Fruit fly (Drosophila melanogaster) whole organism, embryonic: Measurements from ENCODE around the gene Irc.
A peak's percentile ranks its signal among the peaks of the same experiment; 100 is the strongest.

ENCODE experiments used
- Ada2b ChIP-seq: fragments of 200-800 bp; sonication (Bioruptor generic); IDR thresholded peaks from 2 replicates; pipeline ENCODE4 v1.3.6; 2022; ENCODE audit warnings: missing biosample characterization, missing genetic modification characterization
- Atf3 ChIP-seq: fragments of 200-800 bp; sonication (Bioruptor generic); optimal IDR thresholded peaks from 3 replicates; lab custom pipeline; 2016; ENCODE audit warnings: missing biosample characterization, missing genetic modification characterization
- Blimp-1 ChIP-seq: fragments of 200-800 bp; sonication (Bioruptor generic); optimal IDR thresholded peaks from 3 replicates; lab custom pipeline; 2018; ENCODE audit warnings: missing biosample characterization, missing genetic modification characterization, mild to moderate bottlenecking, moderate library complexity, missing genetic modification reagents
- CG10147 ChIP-seq: fragments of 200-800 bp; sonication (Bioruptor generic); optimal IDR thresholded peaks from 2 replicates; lab custom pipeline; 2019; ENCODE audit warnings: missing biosample characterization, mild to moderate bottlenecking, missing genetic modification characterization, moderate library complexity
- CG10274 ChIP-seq: fragments of 200-800 bp; sonication (Bioruptor generic); optimal IDR thresholded peaks from 3 replicates; lab custom pipeline; 2017; ENCODE audit warnings: missing biosample characterization, mild to moderate bottlenecking, missing genetic modification characterization
- CG11247 ChIP-seq: fragments of 200-800 bp; sonication (Bioruptor generic); IDR thresholded peaks from 2 replicates; pipeline ENCODE4 v1.3.6; 2022; ENCODE audit warnings: missing biosample characterization, missing genetic modification characterization
- CG12104 ChIP-seq: fragments of 200-800 bp; sonication (Bioruptor generic); optimal IDR thresholded peaks from 3 replicates; lab custom pipeline; 2016; ENCODE audit warnings: missing biosample characterization, missing genetic modification characterization
- CG12391 ChIP-seq: fragments of 200-800 bp; sonication (Bioruptor generic); optimal IDR thresholded peaks from 3 replicates; lab custom pipeline; 2018; ENCODE audit warnings: missing biosample characterization, mild to moderate bottlenecking, missing genetic modification characterization, moderate library complexity
- CG17328 ChIP-seq: fragments of 200-800 bp; sonication (Bioruptor generic); IDR thresholded peaks from 2 replicates; pipeline ENCODE4 v1.3.6; 2022; ENCODE audit warnings: missing biosample characterization, missing genetic modification characterization
- CG18476 ChIP-seq: fragments of 200-800 bp; sonication (Bioruptor generic); optimal IDR thresholded peaks from 2 replicates; lab custom pipeline; 2016; ENCODE audit warnings: missing biosample characterization, mild to moderate bottlenecking, missing genetic modification characterization
- CG18619 ChIP-seq: fragments of 200-800 bp; sonication (Bioruptor generic); optimal IDR thresholded peaks from 3 replicates; lab custom pipeline; 2017; ENCODE audit warnings: missing biosample characterization, mild to moderate bottlenecking, missing genetic modification characterization
- CG2889 ChIP-seq: fragments of 200-800 bp; sonication (Bioruptor generic); IDR thresholded peaks from 3 replicates; pipeline ENCODE4 v1.3.6; 2022; ENCODE audit warnings: missing biosample characterization, missing genetic modification characterization
- CG30403 ChIP-seq: fragments of 200-800 bp; sonication (Bioruptor generic); optimal IDR thresholded peaks from 3 replicates; lab custom pipeline; 2016; ENCODE audit warnings: missing biosample characterization, missing genetic modification characterization
- CG3065 ChIP-seq: fragments of 200-800 bp; sonication (Bioruptor generic); optimal IDR thresholded peaks from 2 replicates; lab custom pipeline; 2016; ENCODE audit warnings: missing biosample characterization, missing genetic modification characterization
- CG32772 ChIP-seq: fragments of 200-800 bp; sonication (Bioruptor generic); IDR thresholded peaks from 2 replicates; pipeline ENCODE4 v1.3.6; 2022; ENCODE audit warnings: missing biosample characterization, missing genetic modification characterization
- CG3281 ChIP-seq: fragments of 200-800 bp; sonication (Bioruptor generic); optimal IDR thresholded peaks from 3 replicates; lab custom pipeline; 2017; ENCODE audit warnings: missing biosample characterization, mild to moderate bottlenecking, missing genetic modification characterization
- CG6765 ChIP-seq: fragments of 200-800 bp; sonication (Bioruptor generic); optimal IDR thresholded peaks from 3 replicates; lab custom pipeline; 2017; ENCODE audit warnings: missing biosample characterization, mild to moderate bottlenecking, missing genetic modification characterization
- CG6791 ChIP-seq: fragments of 200-800 bp; sonication (Bioruptor generic); IDR thresholded peaks from 3 replicates; pipeline ENCODE4 v1.3.6; 2022; ENCODE audit warnings: missing biosample characterization, missing genetic modification characterization; ENCODE audit not compliant: partially characterized antibody
- CkIIα-i1 ChIP-seq: fragments of 200-800 bp; sonication (Bioruptor generic); IDR thresholded peaks from 2 replicates; pipeline ENCODE4 v1.3.6; 2022; ENCODE audit warnings: missing biosample characterization, missing genetic modification characterization
- D19A ChIP-seq: fragments of 200-800 bp; optimal IDR thresholded peaks from 3 replicates; lab custom pipeline; 2019; ENCODE audit warnings: missing biosample characterization, mild to moderate bottlenecking, missing genetic modification characterization, moderate library complexity
- H2.0 ChIP-seq: fragments of 200-800 bp; sonication (Bioruptor generic); IDR thresholded peaks from 2 replicates; pipeline ENCODE4 v1.3.6; 2022; ENCODE audit warnings: missing biosample characterization, missing genetic modification characterization
- HLHmδ ChIP-seq: fragments of 200-800 bp; sonication (Bioruptor generic); optimal IDR thresholded peaks from 2 replicates; lab custom pipeline; 2018; ENCODE audit warnings: missing biosample characterization, mild to moderate bottlenecking, missing genetic modification characterization, moderate library complexity
- Hmr ChIP-seq: fragments of 200-800 bp; sonication (Bioruptor generic); optimal IDR thresholded peaks from 3 replicates; lab custom pipeline; 2017; ENCODE audit warnings: mild to moderate bottlenecking, missing biosample characterization, missing genetic modification reagents, missing genetic modification characterization
- Hr39 ChIP-seq: fragments of >200 bp; optimal IDR thresholded peaks from 2 replicates; lab custom pipeline; 2017
- Hr51 ChIP-seq, 2 experiments: fragments of 200-800 bp; sonication (Bioruptor generic); optimal IDR thresholded peaks; 2 replicates in 1 of 2; 3 replicates in 1 of 2; lab custom pipeline; 2016 to 2018; ENCODE audit warnings: missing biosample characterization in 2 of 2, missing genetic modification characterization in 2 of 2, mild to moderate bottlenecking in 1 of 2, moderate library complexity in 1 of 2
- Hsf ChIP-seq: fragments of 200-800 bp; sonication (Bioruptor generic); optimal IDR thresholded peaks from 3 replicates; lab custom pipeline; 2016; ENCODE audit warnings: missing biosample characterization, missing genetic modification characterization
- Lpt ChIP-seq: fragments of >200 bp; optimal IDR thresholded peaks from 2 replicates; lab custom pipeline; 2018; ENCODE audit warnings: missing biosample characterization, missing genetic modification characterization
- MBD-R2 ChIP-seq: fragments of 200-800 bp; sonication (Bioruptor generic); IDR thresholded peaks from 2 replicates; pipeline ENCODE4 v1.3.6; 2022; ENCODE audit warnings: missing biosample characterization, missing genetic modification characterization
- MTF-1 ChIP-seq: fragments of 200-800 bp; sonication (Bioruptor generic); optimal IDR thresholded peaks from 2 replicates; lab custom pipeline; 2018; ENCODE audit warnings: missing biosample characterization, mild to moderate bottlenecking, missing genetic modification characterization, borderline replicate concordance
- Nf-YC ChIP-seq: fragments of 200-800 bp; optimal IDR thresholded peaks from 3 replicates; lab custom pipeline; 2019; ENCODE audit warnings: missing biosample characterization, mild to moderate bottlenecking, missing genetic modification characterization, moderate library complexity
- Spps ChIP-seq: fragments of 200-800 bp; sonication (Bioruptor generic); optimal IDR thresholded peaks from 2 replicates; lab custom pipeline; 2018; ENCODE audit warnings: missing biosample characterization, mild to moderate bottlenecking, missing genetic modification characterization
- Sry-β ChIP-seq: fragments of 200-800 bp; sonication (Bioruptor generic); optimal IDR thresholded peaks from 2 replicates; lab custom pipeline; 2018; ENCODE audit warnings: missing biosample characterization, mild to moderate bottlenecking, missing genetic modification characterization, moderate library complexity
- TFAM ChIP-seq: fragments of 200-800 bp; sonication (Bioruptor generic); optimal IDR thresholded peaks from 2 replicates; lab custom pipeline; 2017; ENCODE audit warnings: missing biosample characterization, missing genetic modification characterization, inconsistent platforms
- Vsx1 ChIP-seq: fragments of 200-800 bp; sonication (Bioruptor generic); optimal IDR thresholded peaks from 2 replicates; lab custom pipeline; 2017; ENCODE audit warnings: missing biosample characterization, mild to moderate bottlenecking, missing genetic modification characterization, missing genetic modification reagents
- bbx ChIP-seq: fragments of 200-800 bp; sonication (Bioruptor generic); IDR thresholded peaks from 2 replicates; pipeline ENCODE4 v1.3.6; 2022; ENCODE audit warnings: missing biosample characterization, missing genetic modification characterization; ENCODE audit not compliant: partially characterized antibody
- cato ChIP-seq: fragments of 200-800 bp; sonication (Bioruptor generic); optimal IDR thresholded peaks from 2 replicates; lab custom pipeline; 2016; ENCODE audit warnings: missing biosample characterization, missing genetic modification characterization, borderline replicate concordance
- caup ChIP-seq: fragments of 200-800 bp; sonication (Bioruptor generic); optimal IDR thresholded peaks from 3 replicates; lab custom pipeline; 2017; ENCODE audit warnings: missing biosample characterization, mild to moderate bottlenecking, missing genetic modification characterization, moderate library complexity; ENCODE audit not compliant: severe bottlenecking
- cg ChIP-seq: fragments of 200-800 bp; sonication (Bioruptor generic); optimal IDR thresholded peaks from 3 replicates; lab custom pipeline; 2019; ENCODE audit warnings: missing biosample characterization, mild to moderate bottlenecking, missing genetic modification characterization, moderate library complexity
- crol ChIP-seq: fragments of 200-800 bp; sonication (Bioruptor generic); IDR thresholded peaks from 2 replicates; pipeline ENCODE4 v1.3.6; 2022; ENCODE audit warnings: missing biosample characterization, missing genetic modification characterization
- ewg ChIP-seq: fragments of 200-800 bp; sonication (Bioruptor generic); optimal IDR thresholded peaks from 3 replicates; lab custom pipeline; 2017; ENCODE audit warnings: mild to moderate bottlenecking, missing biosample characterization, missing genetic modification reagents, missing genetic modification characterization
- ftz-f1 ChIP-seq: fragments of 200-800 bp; sonication (Bioruptor generic); optimal IDR thresholded peaks from 2 replicates; lab custom pipeline; 2016; ENCODE audit warnings: missing biosample characterization, missing genetic modification characterization
- nom ChIP-seq: fragments of 200-800 bp; sonication (Bioruptor generic); optimal IDR thresholded peaks from 2 replicates; lab custom pipeline; 2017; ENCODE audit warnings: missing biosample characterization, missing genetic modification characterization, mild to moderate bottlenecking, moderate library complexity, missing genetic modification reagents
- org-1 ChIP-seq: fragments of 200-800 bp; sonication (Bioruptor generic); optimal IDR thresholded peaks from 2 replicates; lab custom pipeline; 2017; ENCODE audit warnings: missing biosample characterization, missing genetic modification characterization
- pfk ChIP-seq: fragments of 200-800 bp; sonication (Bioruptor generic); optimal IDR thresholded peaks from 2 replicates; lab custom pipeline; 2018; ENCODE audit warnings: missing biosample characterization, mild to moderate bottlenecking, missing genetic modification characterization, moderate library complexity
- phol ChIP-seq: fragments of 200-800 bp; sonication (Bioruptor generic); optimal IDR thresholded peaks from 3 replicates; lab custom pipeline; 2018; ENCODE audit warnings: missing biosample characterization, mild to moderate bottlenecking, missing genetic modification characterization, moderate library complexity
- repo ChIP-seq: fragments of 200-800 bp; sonication (Bioruptor generic); optimal IDR thresholded peaks from 2 replicates; lab custom pipeline; 2016; ENCODE audit warnings: missing biosample characterization, missing genetic modification characterization
- row ChIP-seq: fragments of 200-800 bp; sonication (Bioruptor generic); IDR thresholded peaks from 3 replicates; pipeline ENCODE4 v1.3.6; 2022; ENCODE audit warnings: missing biosample characterization, missing genetic modification characterization
- slou ChIP-seq: fragments of 200-800 bp; sonication (Bioruptor generic); optimal IDR thresholded peaks from 3 replicates; lab custom pipeline; 2016; ENCODE audit warnings: missing biosample characterization, missing genetic modification characterization
- stwl ChIP-seq: fragments of 200-800 bp; sonication (Bioruptor generic); optimal IDR thresholded peaks from 3 replicates; lab custom pipeline; 2018; ENCODE audit warnings: missing biosample characterization, mild to moderate bottlenecking, missing genetic modification characterization, moderate library complexity
- trem ChIP-seq: fragments of 200-800 bp; optimal IDR thresholded peaks from 3 replicates; lab custom pipeline; 2019; ENCODE audit warnings: missing biosample characterization, mild to moderate bottlenecking, missing genetic modification characterization, moderate library complexity
- wor ChIP-seq: fragments of 200-800 bp; sonication (Bioruptor generic); IDR thresholded peaks from 2 replicates; pipeline ENCODE4 v1.3.6; 2022; ENCODE audit warnings: missing biosample characterization, missing genetic modification characterization

Gene Irc

DNA sequence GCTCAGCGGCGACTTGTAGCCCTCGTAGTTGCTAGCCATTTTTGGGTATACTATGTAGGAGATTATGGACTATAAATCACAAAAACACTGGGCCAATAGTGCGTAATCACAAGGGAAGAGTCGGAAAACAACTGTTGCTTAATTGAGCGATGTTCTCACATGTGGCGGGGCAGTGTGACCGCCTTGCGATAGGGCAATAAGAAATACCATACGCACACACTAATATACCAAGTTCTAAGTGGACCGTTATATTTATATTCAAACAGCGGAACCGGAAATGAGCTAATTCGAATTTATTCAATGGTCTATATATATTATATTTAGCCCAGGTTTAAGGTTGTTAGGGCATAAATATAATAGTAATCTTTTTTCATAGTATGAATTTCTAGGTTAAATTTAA is 18.3 kb downstream of the Irc start, which contains the start of gene Adsl (continued):
- peak; percentile 19 for TF ChIP-seq CG12104 (GFP tag; lab: Kevin White, UChicago)
- peak; percentile 63 for TF ChIP-seq org-1 (GFP tag; lab: Kevin White, UChicago)
- peak in 1 of 2 experiments; percentile 9 for TF ChIP-seq Hr51 (GFP tag; optimal IDR thresholded peaks at IDR 0.05; lab: Kevin White, UChicago)
- TF ChIP-seq Hr39 (lab: Kevin White, UChicago), result no peak
- no peak for TF ChIP-seq D19A
- TF ChIP-seq phol (tag; lab: Kevin White, UChicago), result peak; percentile 77
- TF ChIP-seq CG12391 (tag; lab: Kevin White, UChicago), result peak; percentile 72
- TF ChIP-seq Vsx1 (GFP tag; lab: Kevin White, UChicago), result peak; percentile 85
- peak; percentile 73 for TF ChIP-seq CG17328
- TF ChIP-seq CG32772 (GFP tag; lab: Robert Waterston, UW), result no peak
- no peak for TF ChIP-seq CkIIα-i1 (GFP tag; lab: Robert Waterston, UW)
- no peak for TF ChIP-seq CG18476 (GFP tag; lab: Kevin White, UChicago)
- TF ChIP-seq ftz-f1 (GFP tag; lab: Kevin White, UChicago), result no peak
- peak; percentile 89 for TF ChIP-seq caup (GFP tag; lab: Kevin White, UChicago)
- no peak for TF ChIP-seq cg (GFP tag; lab: Kevin White, UChicago)
- TF ChIP-seq Hsf (GFP tag; lab: Kevin White, UChicago), result peak; percentile 32
- peak; percentile 3 for TF ChIP-seq cato (GFP tag; lab: Kevin White, UChicago)
- TF ChIP-seq TFAM (GFP tag; lab: Kevin White, UChicago), result no peak
- peak; percentile 34 for TF ChIP-seq CG10274 (GFP tag; lab: Kevin White, UChicago)
- peak; percentile 99 for TF ChIP-seq stwl (tag; lab: Kevin White, UChicago)
- TF ChIP-seq Atf3 (GFP tag; lab: Kevin White, UChicago), result no peak
- TF ChIP-seq crol (GFP tag; lab: Robert Waterston, UW), result no peak
- peak; percentile 19; the same call in 1 of the 2 replicates for TF ChIP-seq Ada2b (GFP tag; lab: Robert Waterston, UW)
- TF ChIP-seq row (GFP tag; lab: Robert Waterston, UW), result no peak
- peak; percentile 84 for TF ChIP-seq trem (tag; lab: Kevin White, UChicago)
- TF ChIP-seq H2.0 (GFP tag; lab: Robert Waterston, UW), result no peak
- TF ChIP-seq Sry-β, result no peak
- TF ChIP-seq CG2889 (GFP tag; lab: Robert Waterston, UW), result no peak
- TF ChIP-seq CG6765, result peak; percentile 78
- peak; percentile 25; the same call in 1 of the 2 replicates for TF ChIP-seq bbx (GFP tag; lab: Robert Waterston, UW)
- TF ChIP-seq CG10147 (GFP tag; lab: Kevin White, UChicago), result no peak
- peak; percentile 35 for TF ChIP-seq pfk (GFP tag; lab: Kevin White, UChicago)
- TF ChIP-seq Lpt, result no peak
- peak; percentile 67 for TF ChIP-seq HLHmδ
- peak; percentile 83 for TF ChIP-seq CG3281 (GFP tag; lab: Kevin White, UChicago)
- no peak for TF ChIP-seq wor (GFP tag; lab: Robert Waterston, UW)
- TF ChIP-seq CG18619 (GFP tag; lab: Kevin White, UChicago), result peak; percentile 74
- TF ChIP-seq Hmr (GFP tag; lab: Kevin White, UChicago), result peak; percentile 83
- TF ChIP-seq ewg (GFP tag; lab: Kevin White, UChicago), result peak; percentile 48
- no peak for TF ChIP-seq slou (GFP tag; lab: Kevin White, UChicago)
- TF ChIP-seq Spps, result peak; percentile 67
- no peak for TF ChIP-seq Nf-YC (tag; lab: Kevin White, UChicago)
- no peak for TF ChIP-seq nom (GFP tag; lab: Kevin White, UChicago)
- no peak for TF ChIP-seq Blimp-1 (GFP tag; lab: Kevin White, UChicago)
- no peak; the same call in 2 of the 3 replicates for TF ChIP-seq CG6791
- peak; percentile 88 for TF ChIP-seq MTF-1
- TF ChIP-seq CG3065 (GFP tag; lab: Kevin White, UChicago), result no peak
- TF ChIP-seq CG11247 (GFP tag; lab: Robert Waterston, UW), result no peak
- TF ChIP-seq MBD-R2, result peak; percentile 71
- TF ChIP-seq repo (GFP tag; lab: Kevin White, UChicago), result peak; percentile 40
- TF ChIP-seq CG30403, result peak; percentile 42
